Worm (Caenorhabditis elegans): ENCODE data around the gene orc-4.
A peak's percentile ranks its signal among the peaks of the same experiment; 100 is the strongest.

orc-4 gene

DNA sequence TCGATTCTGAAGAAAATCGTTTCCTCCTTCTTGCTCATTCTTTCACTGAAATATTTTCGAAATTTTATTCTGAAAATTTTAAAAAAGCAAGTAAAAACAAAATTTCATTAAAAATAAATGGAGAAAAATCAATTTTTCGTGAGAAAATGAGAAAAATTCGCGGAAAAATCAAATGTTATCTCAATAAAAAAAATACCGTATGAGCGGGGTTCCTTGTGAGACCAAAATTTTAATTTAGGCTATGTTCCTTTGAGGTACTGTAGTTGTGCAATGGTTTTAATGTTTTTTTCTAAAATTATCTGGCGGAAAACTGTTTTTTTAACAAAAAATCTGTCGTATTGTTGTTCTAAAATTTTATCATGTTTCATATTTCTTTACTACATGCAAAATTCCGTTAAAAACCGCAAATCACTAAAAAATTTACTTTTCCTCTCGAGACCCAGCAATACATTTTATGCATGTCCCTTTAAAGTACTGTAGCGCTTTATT is 45.8 kb upstream of the orc-4 start, which contains the start of gene epg-6:
Gene epg-6, minus strand, starts transcription at position 51 of the 489 bp plus-strand sequence.
- TF ChIP-seq lin-39 (tag; optimal IDR thresholded peaks at IDR 0.05): no peak

DNA sequence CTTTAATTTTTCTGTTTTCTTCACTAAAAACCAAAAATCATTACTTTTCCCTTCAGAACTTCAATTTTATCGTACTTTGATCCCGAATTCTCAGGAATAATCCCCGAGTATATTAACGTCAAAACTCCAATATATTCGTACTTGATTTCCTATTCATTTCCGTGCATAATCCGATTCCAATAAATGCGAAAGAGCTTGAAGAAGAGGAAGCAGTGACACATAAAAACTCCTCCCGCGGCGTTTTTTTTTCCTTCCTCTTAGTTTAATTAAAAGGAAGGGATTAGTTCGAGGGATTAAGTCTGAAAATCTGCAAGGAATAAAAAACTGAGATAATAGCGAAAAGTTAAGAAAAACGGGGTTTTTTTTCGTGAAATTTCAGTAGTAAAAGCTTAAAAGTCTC is 45.1 kb upstream of the orc-4 start:
- TF ChIP-seq F13H6.1 (tag; optimal IDR thresholded peaks at IDR 0.05) (no peak), elt-3 (tag; optimal IDR thresholded peaks at IDR 0.05) (no peak), mab-5 (tag; optimal IDR thresholded peaks at IDR 0.05) (no peak), C34F6.9 (tag; optimal IDR thresholded peaks at IDR 0.05) (no peak), unc-62 (GFP tag; optimal IDR thresholded peaks at IDR 0.05) (no peak), lin-11 (tag; optimal IDR thresholded peaks at IDR 0.05) (no peak), sma-9 (GFP tag; optimal IDR thresholded peaks at IDR 0.05) (peak; percentile 12), sma-9 (tag; optimal IDR thresholded peaks at IDR 0.05) (no peak)

DNA sequence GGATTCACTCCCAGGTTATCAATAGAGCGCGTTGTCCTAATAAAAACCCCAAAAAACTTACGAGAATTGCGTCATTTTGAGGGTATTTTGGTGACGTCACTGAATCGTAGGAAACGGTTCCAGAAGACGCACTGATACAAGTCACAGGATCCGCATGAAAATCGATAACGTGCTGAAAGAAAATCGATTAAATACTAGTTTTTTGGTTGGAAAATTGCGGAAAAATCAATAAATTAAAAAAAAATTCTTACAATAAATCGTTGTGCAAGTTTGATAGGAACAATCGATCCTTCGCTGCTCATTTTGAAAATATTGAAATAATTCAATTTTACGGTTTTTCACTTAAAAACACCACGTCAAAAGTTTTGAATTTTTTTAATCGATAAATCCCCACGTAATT is 42.7 kb upstream of the orc-4 start, which contains the start of gene Y39A1A.2:
Gene Y39A1A.2, minus strand, starts transcription at position 319 of the 400 bp plus-strand sequence.
- TF ChIP-seq elt-1 (tag; optimal IDR thresholded peaks at IDR 0.05): no peak
- no peak for TF ChIP-seq sem-4 (tag; optimal IDR thresholded peaks at IDR 0.05)
- TF ChIP-seq nhr-129 (tag; optimal IDR thresholded peaks at IDR 0.05): no peak
- TF ChIP-seq C34F6.9 (tag; optimal IDR thresholded peaks at IDR 0.05): no peak
- TF ChIP-seq fos-1 (tag; optimal IDR thresholded peaks at IDR 0.05): no peak
- no peak for TF ChIP-seq mab-5 (tag; optimal IDR thresholded peaks at IDR 0.05)
- no peak for TF ChIP-seq ceh-82 (tag; optimal IDR thresholded peaks at IDR 0.05)
- no peak for TF ChIP-seq unc-39 (tag; optimal IDR thresholded peaks at IDR 0.05)
- TF ChIP-seq ZK546.5 (tag; optimal IDR thresholded peaks at IDR 0.05): no peak
- no peak for TF ChIP-seq ztf-1 (GFP tag; conservative IDR thresholded peaks at IDR 0.05)
- no peak for TF ChIP-seq nhr-6 (tag; optimal IDR thresholded peaks at IDR 0.05)
- TF ChIP-seq blmp-1 (tag; optimal IDR thresholded peaks at IDR 0.05; ENCODE audit: insufficient read depth): no peak
- no peak for TF ChIP-seq nhr-77 (tag; optimal IDR thresholded peaks at IDR 0.05)

DNA sequence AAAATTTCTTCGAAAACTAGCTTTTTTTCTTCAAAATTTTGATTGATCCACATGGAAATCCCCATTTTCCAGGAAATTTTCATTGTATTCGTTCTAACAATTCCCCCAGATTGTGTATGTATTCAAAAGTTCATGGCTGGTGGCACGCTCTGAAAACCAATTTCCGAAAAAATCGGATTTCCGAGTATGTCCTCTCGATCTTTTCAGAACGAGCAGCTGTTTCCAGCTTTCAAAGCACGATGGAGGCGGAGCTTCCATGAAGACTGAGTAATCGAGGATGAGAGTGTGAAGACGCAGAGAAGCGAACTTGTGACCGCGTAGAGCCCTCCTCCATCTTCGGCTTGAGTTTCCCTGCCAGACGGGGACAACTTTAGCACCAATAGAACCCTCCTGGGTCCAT is 41.6 kb upstream of the orc-4 start:
- peak; percentile 45 for TF ChIP-seq nhr-21 (tag; optimal IDR thresholded peaks at IDR 0.05)
- no peak for TF ChIP-seq ceh-82 (tag; optimal IDR thresholded peaks at IDR 0.05)
- no peak for TF ChIP-seq elt-3 (tag; optimal IDR thresholded peaks at IDR 0.05)
- no peak for TF ChIP-seq egl-27 (tag; optimal IDR thresholded peaks at IDR 0.05)
- no peak for TF ChIP-seq peb-1 (tag; optimal IDR thresholded peaks at IDR 0.05)
- no peak for TF ChIP-seq F13H6.1 (tag; optimal IDR thresholded peaks at IDR 0.05)
- peak; percentile 32 for TF ChIP-seq nhr-129 (tag; optimal IDR thresholded peaks at IDR 0.05)
- peak; percentile 18 for TF ChIP-seq C34F6.9 (tag; optimal IDR thresholded peaks at IDR 0.05)
- no peak for TF ChIP-seq snpc-4 (tag; optimal IDR thresholded peaks at IDR 0.05)
- no peak for TF ChIP-seq nhr-25 (tag; optimal IDR thresholded peaks at IDR 0.05)
- no peak for TF ChIP-seq ztf-11 (tag; optimal IDR thresholded peaks at IDR 0.05)
- TF ChIP-seq lsy-2 (tag; optimal IDR thresholded peaks at IDR 0.05): peak in 1 of 2 experiments; percentile 23
- TF ChIP-seq unc-55 (GFP tag; optimal IDR thresholded peaks at IDR 0.05): peak; percentile 6
- no peak for TF ChIP-seq skn-1 (tag; optimal IDR thresholded peaks at IDR 0.05)
- peak; percentile 55 for TF ChIP-seq lin-11 (tag; optimal IDR thresholded peaks at IDR 0.05)

DNA sequence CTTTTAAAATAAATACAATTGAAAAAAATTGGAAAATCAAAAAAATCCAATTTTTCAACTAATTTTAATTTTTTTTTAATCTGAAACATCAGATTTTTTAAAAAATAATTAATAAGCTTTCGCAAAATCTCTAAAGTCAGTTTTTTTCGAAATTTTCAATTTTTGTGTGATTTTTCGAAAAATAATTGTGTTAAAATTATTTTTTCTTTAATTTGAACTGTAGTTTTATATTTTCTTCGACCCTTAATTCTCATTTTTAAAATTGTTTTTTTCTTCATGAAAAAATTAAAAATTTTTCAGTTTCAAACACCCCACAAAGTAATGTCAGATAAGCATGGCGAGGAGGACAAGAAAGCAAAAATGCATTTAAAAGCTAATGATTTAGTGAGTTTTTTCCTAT is 40.9 kb upstream of the orc-4 start, which contains the start of gene rabx-5:
Gene rabx-5, plus strand, starts transcription at position 301 of the 400 bp plus-strand sequence.
- no peak for TF ChIP-seq ceh-82 (tag; optimal IDR thresholded peaks at IDR 0.05)
- TF ChIP-seq alr-1 (tag; optimal IDR thresholded peaks at IDR 0.05): no peak
- no peak for TF ChIP-seq gmeb-1 (tag; optimal IDR thresholded peaks at IDR 0.05)
- no peak for TF ChIP-seq nhr-6 (tag; optimal IDR thresholded peaks at IDR 0.05)
- no peak for TF ChIP-seq elt-1 (tag; optimal IDR thresholded peaks at IDR 0.05)
- TF ChIP-seq peb-1 (tag; optimal IDR thresholded peaks at IDR 0.05): no peak
- no peak for TF ChIP-seq ztf-11 (tag; optimal IDR thresholded peaks at IDR 0.05)
- TF ChIP-seq nhr-23 (tag; optimal IDR thresholded peaks at IDR 0.05): no peak
- no peak for TF ChIP-seq nhr-77 (tag; optimal IDR thresholded peaks at IDR 0.05)
- no peak for TF ChIP-seq nhr-10 (tag; optimal IDR thresholded peaks at IDR 0.05)
- TF ChIP-seq fos-1 (tag; optimal IDR thresholded peaks at IDR 0.05): no peak
- TF ChIP-seq aly-2 (tag; optimal IDR thresholded peaks at IDR 0.05): no peak
- TF ChIP-seq lsy-2 (tag; optimal IDR thresholded peaks at IDR 0.05): no peak
- no peak for TF ChIP-seq F13H6.1 (tag; optimal IDR thresholded peaks at IDR 0.05)
- TF ChIP-seq mbf-1 (tag; optimal IDR thresholded peaks at IDR 0.05): no peak
- no peak for TF ChIP-seq Y55F3AM.14 (GFP tag; optimal IDR thresholded peaks at IDR 0.05)
- TF ChIP-seq nhr-237 (tag; optimal IDR thresholded peaks at IDR 0.05): no peak
- no peak for TF ChIP-seq sma-9 (GFP tag; optimal IDR thresholded peaks at IDR 0.05)
- TF ChIP-seq sma-9 (tag; optimal IDR thresholded peaks at IDR 0.05): no peak
